Worm (Caenorhabditis elegans): Measurements from ENCODE around the gene K07F5.22.

DNA sequence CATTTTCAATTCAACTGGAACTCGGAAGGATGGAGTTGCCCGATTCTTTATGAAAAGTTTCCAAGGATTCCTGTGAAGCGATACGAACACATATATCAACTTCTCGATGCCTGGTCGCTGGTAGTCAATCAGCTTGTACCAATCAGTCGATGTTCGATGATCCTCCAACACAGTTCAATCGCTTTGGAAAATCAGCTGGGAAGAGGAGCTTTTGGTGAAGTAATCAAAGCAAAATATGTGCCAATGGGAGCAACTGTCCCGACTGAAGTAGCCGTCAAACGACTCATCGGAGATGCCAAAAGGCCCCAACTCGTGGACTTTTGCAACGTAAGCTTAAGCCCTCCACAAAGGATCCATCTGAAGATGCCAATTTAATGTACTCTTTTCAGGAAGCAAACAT, 31.5 kb upstream of the K07F5.22 start:
- TF ChIP-seq crh-2 (tag; optimal IDR thresholded peaks at IDR 0.05) (no peak), ceh-82 (tag; optimal IDR thresholded peaks at IDR 0.05) (no peak)
